Fruit fly (Drosophila melanogaster): ENCODE data around the gene Rb97D.

Gene Rb97D

dm6 chr3R:26918857-26919256 is 43.3 kb upstream of the Rb97D start:
- TF ChIP-seq CG32264 (GFP tag; optimal IDR thresholded peaks at IDR 0.05) (no peak), GATAd (GFP tag; optimal IDR thresholded peaks at IDR 0.05) (no peak), Hr83 (GFP tag; optimal IDR thresholded peaks at IDR 0.05; ENCODE audit: poor library complexity, severe bottlenecking) (no peak), Dif (GFP tag; optimal IDR thresholded peaks at IDR 0.05; ENCODE audit: partially characterized antibody) (no peak), rgr (GFP tag; optimal IDR thresholded peaks at IDR 0.05) (no peak), fru (GFP tag; optimal IDR thresholded peaks at IDR 0.05) (no peak), lola (GFP tag; optimal IDR thresholded peaks at IDR 0.05) (no peak), tai (GFP tag; optimal IDR thresholded peaks at IDR 0.05) (no peak), Mio (GFP tag; optimal IDR thresholded peaks at IDR 0.05) (no peak), woc (GFP tag; optimal IDR thresholded peaks at IDR 0.05) (no peak), dl (GFP tag; optimal IDR thresholded peaks at IDR 0.05; ENCODE audit: insufficient read depth in 1 of 2, partially characterized antibody in 2 of 2) (no peak), dsf (GFP tag; optimal IDR thresholded peaks at IDR 0.05; ENCODE audit: borderline replicate concordance) (no peak), Rel (GFP tag; optimal IDR thresholded peaks at IDR 0.05) (no peak), Rel (tag; optimal IDR thresholded peaks at IDR 0.05) (no peak), foxo (GFP tag; optimal IDR thresholded peaks at IDR 0.05) (no peak)

dm6 chr3R:26915463-26915925 is 40.0 kb upstream of the Rb97D start, which contains the start of gene CG46339:
CG46339 (plus strand) TSS chr3R:26915761.
- TF ChIP-seq foxo (GFP tag; optimal IDR thresholded peaks at IDR 0.05) (peak in 1 of 2 experiments; percentile 55), h (GFP tag; optimal IDR thresholded peaks at IDR 0.05) (peak; percentile 62), Hr83 (GFP tag; optimal IDR thresholded peaks at IDR 0.05; ENCODE audit: poor library complexity, severe bottlenecking) (peak; percentile 92), N (GFP tag; optimal IDR thresholded peaks at IDR 0.05) (no peak), Rel (GFP tag; optimal IDR thresholded peaks at IDR 0.05) (no peak), Rel (tag; optimal IDR thresholded peaks at IDR 0.05) (peak; percentile 36), br (GFP tag; optimal IDR thresholded peaks at IDR 0.05) (peak; percentile 78), Jra (GFP tag; optimal IDR thresholded peaks at IDR 0.05) (peak; percentile 41), Hnf4 (GFP tag; optimal IDR thresholded peaks at IDR 0.05) (no peak), HLH106 (tag; optimal IDR thresholded peaks at IDR 0.05) (peak; percentile 30), Dif (GFP tag; optimal IDR thresholded peaks at IDR 0.05; ENCODE audit: partially characterized antibody) (peak; percentile 76), dl (GFP tag; optimal IDR thresholded peaks at IDR 0.05; ENCODE audit: insufficient read depth in 1 of 2, partially characterized antibody in 2 of 2) (peak in 1 of 2 experiments; percentile 4), OdsH (GFP tag; optimal IDR thresholded peaks at IDR 0.05) (peak; percentile 45), Vsx2 (GFP tag; optimal IDR thresholded peaks at IDR 0.05; ENCODE audit: partially characterized antibody) (peak; percentile 91), psq (GFP tag; optimal IDR thresholded peaks at IDR 0.05) (no peak), fru (GFP tag; optimal IDR thresholded peaks at IDR 0.05) (peak; percentile 8), Sp1 (GFP tag; optimal IDR thresholded peaks at IDR 0.05) (peak; percentile 53), CrebA (GFP tag; optimal IDR thresholded peaks at IDR 0.05; ENCODE audit: borderline replicate concordance) (no peak), CG32264 (GFP tag; optimal IDR thresholded peaks at IDR 0.05) (no peak), rgr (GFP tag; optimal IDR thresholded peaks at IDR 0.05) (peak; percentile 76)

DNA sequence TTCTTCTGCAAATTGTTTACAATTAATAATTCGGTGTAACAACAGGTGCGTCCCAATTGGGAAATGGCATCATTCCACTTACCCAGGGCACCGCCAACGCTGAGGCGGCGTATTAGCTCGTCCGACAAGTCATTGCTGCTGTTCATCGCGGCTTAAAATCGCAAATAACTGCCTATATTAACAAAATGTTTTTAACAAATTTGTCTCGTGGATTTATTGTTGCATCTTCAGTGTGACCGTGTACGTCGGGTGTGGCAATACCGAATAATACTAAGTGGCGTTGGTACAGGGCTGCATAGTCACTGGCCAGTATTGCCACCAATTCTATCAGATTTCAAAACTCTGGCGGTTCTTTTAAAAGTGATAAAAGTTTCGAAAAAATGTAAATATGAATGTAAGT is 37.1 kb upstream of the Rb97D start, which contains the start of gene Ets97D:
Gene Ets97D, minus strand, starts transcription at position 272 of the 400 bp plus-strand sequence.
- TF ChIP-seq CrebA (GFP tag; optimal IDR thresholded peaks at IDR 0.05; ENCODE audit: borderline replicate concordance) (no peak), lola (GFP tag; optimal IDR thresholded peaks at IDR 0.05) (no peak), jim (GFP tag; optimal IDR thresholded peaks at IDR 0.05) (no peak), CG32264 (GFP tag; optimal IDR thresholded peaks at IDR 0.05) (no peak), pan (optimal IDR thresholded peaks at IDR 0.05) (no peak), sage (GFP tag; optimal IDR thresholded peaks at IDR 0.05) (no peak), Rel (GFP tag; optimal IDR thresholded peaks at IDR 0.05) (no peak), Rel (tag; optimal IDR thresholded peaks at IDR 0.05) (no peak), br (GFP tag; optimal IDR thresholded peaks at IDR 0.05) (no peak), tai (GFP tag; optimal IDR thresholded peaks at IDR 0.05) (no peak), Myc (optimal IDR thresholded peaks at IDR 0.05) (no peak), Dif (GFP tag; optimal IDR thresholded peaks at IDR 0.05; ENCODE audit: partially characterized antibody) (no peak), Mio (GFP tag; optimal IDR thresholded peaks at IDR 0.05) (no peak), N (GFP tag; optimal IDR thresholded peaks at IDR 0.05) (no peak), ey (GFP tag; optimal IDR thresholded peaks at IDR 0.05) (no peak), dmrt93B (GFP tag; optimal IDR thresholded peaks at IDR 0.05) (no peak), Vsx2 (GFP tag; optimal IDR thresholded peaks at IDR 0.05; ENCODE audit: partially characterized antibody) (no peak)

DNA sequence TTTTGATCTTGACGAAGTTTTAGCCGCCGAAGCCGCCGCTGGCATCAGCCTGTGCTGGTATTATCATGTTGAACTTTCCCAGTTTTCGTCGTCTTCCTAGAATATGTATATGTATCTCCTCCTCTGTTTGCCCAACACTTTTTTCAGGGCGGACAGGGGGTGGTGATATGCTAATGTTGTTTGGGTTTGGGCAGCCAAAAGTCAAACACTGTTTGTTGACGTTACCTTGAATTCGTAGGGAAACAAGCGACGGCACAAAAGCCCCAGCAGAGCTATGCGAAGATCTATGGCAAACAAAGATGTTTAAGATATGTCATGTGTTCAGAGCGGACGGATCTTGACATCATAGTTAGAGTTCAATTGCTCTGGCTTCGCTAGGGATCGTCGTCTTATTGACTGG is 33.2 kb upstream of the Rb97D start:
- no peak for TF ChIP-seq psq (GFP tag; optimal IDR thresholded peaks at IDR 0.05)
- no peak for TF ChIP-seq N (GFP tag; optimal IDR thresholded peaks at IDR 0.05)
- no peak for TF ChIP-seq CrebA (GFP tag; optimal IDR thresholded peaks at IDR 0.05; ENCODE audit: borderline replicate concordance)
- no peak for TF ChIP-seq h (GFP tag; optimal IDR thresholded peaks at IDR 0.05)
- TF ChIP-seq Vsx2 (GFP tag; optimal IDR thresholded peaks at IDR 0.05; ENCODE audit: partially characterized antibody) = no peak
- no peak for TF ChIP-seq GATAd (GFP tag; optimal IDR thresholded peaks at IDR 0.05)
- TF ChIP-seq Hr83 (GFP tag; optimal IDR thresholded peaks at IDR 0.05; ENCODE audit: poor library complexity, severe bottlenecking) = no peak
- TF ChIP-seq Hnf4 (GFP tag; optimal IDR thresholded peaks at IDR 0.05) = no peak
